Fruit fly (Drosophila melanogaster) whole organism, embryonic: ENCODE measurements around the gene Iris.

Experiments
- Ada2b ChIP-seq: fragments of 200-800 bp; sonication (Bioruptor generic); IDR thresholded peaks from 2 replicates; pipeline ENCODE4 v1.3.6; 2022; ENCODE audit warnings: missing biosample characterization, missing genetic modification characterization
- Atf6 ChIP-seq: fragments of 200-800 bp; sonication (Bioruptor generic); IDR thresholded peaks from 2 replicates; pipeline ENCODE4 v1.3.6; 2022; ENCODE audit warnings: missing biosample characterization, missing genetic modification characterization
- CG10209 ChIP-seq: fragments of 200-800 bp; sonication (Bioruptor generic); optimal IDR thresholded peaks from 3 replicates; lab custom pipeline; 2017; ENCODE audit warnings: missing biosample characterization, mild to moderate bottlenecking, missing genetic modification characterization, missing genetic modification reagents
- CG1024 ChIP-seq: fragments of 200-800 bp; sonication (Bioruptor generic); IDR thresholded peaks from 2 replicates; pipeline ENCODE4 v1.3.6; 2022; ENCODE audit warnings: missing biosample characterization, missing genetic modification characterization
- CG10543 ChIP-seq: fragments of 200-800 bp; sonication (Bioruptor generic); optimal IDR thresholded peaks from 3 replicates; lab custom pipeline; 2017; ENCODE audit warnings: missing biosample characterization, mild to moderate bottlenecking, missing genetic modification characterization, moderate library complexity
- CG11456 ChIP-seq: fragments of 200-800 bp; sonication (Bioruptor generic); IDR thresholded peaks from 3 replicates; pipeline ENCODE4 v1.3.6; 2022; ENCODE audit warnings: missing biosample characterization, missing genetic modification characterization
- CG12236 ChIP-seq: fragments of 200-800 bp; sonication (Bioruptor generic); optimal IDR thresholded peaks from 2 replicates; lab custom pipeline; 2016; ENCODE audit warnings: missing biosample characterization, missing genetic modification characterization
- CG12659 ChIP-seq: fragments of 200-800 bp; sonication (Bioruptor generic); optimal IDR thresholded peaks from 3 replicates; lab custom pipeline; 2017; ENCODE audit warnings: mild to moderate bottlenecking, missing biosample characterization, missing genetic modification reagents, missing genetic modification characterization
- CG15011 ChIP-seq: fragments of 200-800 bp; sonication (Bioruptor generic); optimal IDR thresholded peaks from 3 replicates; lab custom pipeline; 2018; ENCODE audit warnings: missing biosample characterization, mild to moderate bottlenecking, missing genetic modification characterization
- CG15479 ChIP-seq: fragments of 200-800 bp; sonication (Bioruptor generic); optimal IDR thresholded peaks from 3 replicates; lab custom pipeline; 2019; ENCODE audit warnings: missing biosample characterization, mild to moderate bottlenecking, missing genetic modification characterization, moderate library complexity
- CG16813 ChIP-seq: fragments of 200-800 bp; sonication (Bioruptor generic); IDR thresholded peaks from 3 replicates; pipeline ENCODE4 v1.3.6; 2022; ENCODE audit warnings: missing biosample characterization, missing genetic modification characterization; ENCODE audit not compliant: partially characterized antibody
- CG1832 ChIP-seq: fragments of 200-800 bp; sonication (Bioruptor generic); optimal IDR thresholded peaks from 2 replicates; lab custom pipeline; 2017; ENCODE audit warnings: missing biosample characterization, mild to moderate bottlenecking, missing genetic modification characterization, inconsistent platforms
- CG18599 ChIP-seq: fragments of 200-800 bp; sonication (Bioruptor generic); optimal IDR thresholded peaks from 3 replicates; lab custom pipeline; 2017; ENCODE audit warnings: missing biosample characterization, missing genetic modification characterization, mild to moderate bottlenecking, moderate library complexity, missing genetic modification reagents
- CG18764 ChIP-seq: fragments of 200-800 bp; sonication (Bioruptor generic); optimal IDR thresholded peaks from 3 replicates; lab custom pipeline; 2016; ENCODE audit warnings: missing biosample characterization, missing genetic modification characterization
- CG3065 ChIP-seq: fragments of 200-800 bp; sonication (Bioruptor generic); optimal IDR thresholded peaks from 2 replicates; lab custom pipeline; 2016; ENCODE audit warnings: missing biosample characterization, missing genetic modification characterization
- CG8359 ChIP-seq: fragments of 200-800 bp; sonication (Bioruptor generic); optimal IDR thresholded peaks from 2 replicates; lab custom pipeline; 2017; ENCODE audit warnings: missing biosample characterization, mild to moderate bottlenecking, missing genetic modification characterization, borderline replicate concordance
- CG8924 ChIP-seq: fragments of 200-800 bp; optimal IDR thresholded peaks from 3 replicates; lab custom pipeline; 2019; ENCODE audit warnings: missing biosample characterization, mild to moderate bottlenecking, missing genetic modification characterization, moderate library complexity
- CG8944 ChIP-seq: fragments of 200-800 bp; sonication (Bioruptor generic); optimal IDR thresholded peaks from 3 replicates; lab custom pipeline; 2016; ENCODE audit warnings: missing biosample characterization, missing genetic modification characterization
- CG9437 ChIP-seq: fragments of 200-800 bp; sonication (Bioruptor generic); optimal IDR thresholded peaks from 2 replicates; lab custom pipeline; 2018; ENCODE audit warnings: missing biosample characterization, mild to moderate bottlenecking, missing genetic modification characterization
- CG9609 ChIP-seq: fragments of 200-800 bp; sonication (Bioruptor generic); optimal IDR thresholded peaks from 3 replicates; lab custom pipeline; 2016; ENCODE audit warnings: missing biosample characterization, missing genetic modification characterization
- CG9932 ChIP-seq: fragments of 200-800 bp; sonication (Bioruptor generic); IDR thresholded peaks from 2 replicates; pipeline ENCODE4 v1.3.6; 2022; ENCODE audit warnings: missing biosample characterization, missing genetic modification characterization
- D19A ChIP-seq: fragments of 200-800 bp; optimal IDR thresholded peaks from 3 replicates; lab custom pipeline; 2019; ENCODE audit warnings: missing biosample characterization, mild to moderate bottlenecking, missing genetic modification characterization, moderate library complexity
- Dbx ChIP-seq: fragments of 200-800 bp; sonication (Bioruptor generic); IDR thresholded peaks from 3 replicates; pipeline ENCODE4 v1.3.6; 2022; ENCODE audit warnings: missing biosample characterization, missing genetic modification characterization
- Dref ChIP-seq: fragments of 200-800 bp; sonication (Bioruptor generic); IDR thresholded peaks from 2 replicates; pipeline ENCODE4 v1.3.6; 2022; ENCODE audit warnings: missing biosample characterization, missing genetic modification characterization
- ERR ChIP-seq: fragments of 200-800 bp; sonication (Bioruptor generic); optimal IDR thresholded peaks from 2 replicates; lab custom pipeline; 2016; ENCODE audit warnings: missing biosample characterization, missing genetic modification characterization
- Fer3 ChIP-seq: fragments of 200-800 bp; sonication (Bioruptor generic); optimal IDR thresholded peaks from 2 replicates; lab custom pipeline; 2018; ENCODE audit warnings: missing biosample characterization, mild to moderate bottlenecking, missing genetic modification characterization, moderate library complexity
- Gsc ChIP-seq: fragments of 200-800 bp; sonication (Bioruptor generic); IDR thresholded peaks from 2 replicates; pipeline ENCODE4 v1.3.6; 2022; ENCODE audit warnings: missing biosample characterization, missing genetic modification characterization
- Hr51 ChIP-seq, 2 experiments: fragments of 200-800 bp; sonication (Bioruptor generic); optimal IDR thresholded peaks; 2 replicates in 1 of 2; 3 replicates in 1 of 2; lab custom pipeline; 2016 to 2018; ENCODE audit warnings: missing biosample characterization in 2 of 2, missing genetic modification characterization in 2 of 2, mild to moderate bottlenecking in 1 of 2, moderate library complexity in 1 of 2
- MBD-R2 ChIP-seq: fragments of 200-800 bp; sonication (Bioruptor generic); IDR thresholded peaks from 2 replicates; pipeline ENCODE4 v1.3.6; 2022; ENCODE audit warnings: missing biosample characterization, missing genetic modification characterization
- Rfx ChIP-seq: fragments of 200-800 bp; sonication (Bioruptor generic); IDR thresholded peaks from 2 replicates; pipeline ENCODE4 v1.3.6; 2022; ENCODE audit warnings: missing biosample characterization, missing genetic modification characterization
- Sin3A ChIP-seq: fragments of >200 bp; optimal IDR thresholded peaks from 2 replicates; lab custom pipeline; 2018
- Six4 ChIP-seq: fragments of 200-800 bp; sonication (Bioruptor generic); optimal IDR thresholded peaks from 2 replicates; lab custom pipeline; 2016; ENCODE audit warnings: missing biosample characterization, missing genetic modification characterization
- YL-1 ChIP-seq: fragments of 200-800 bp; sonication (Bioruptor generic); optimal IDR thresholded peaks from 3 replicates; lab custom pipeline; 2017; ENCODE audit warnings: missing biosample characterization, mild to moderate bottlenecking, missing genetic modification characterization
- bab2 ChIP-seq: fragments of 200-800 bp; sonication (Bioruptor generic); optimal IDR thresholded peaks from 2 replicates; lab custom pipeline; 2016; ENCODE audit warnings: missing biosample characterization, missing genetic modification characterization
- dysf ChIP-seq: fragments of 200-800 bp; sonication (Bioruptor generic); IDR thresholded peaks from 3 replicates; pipeline ENCODE4 v1.3.6; 2022; ENCODE audit warnings: missing biosample characterization, missing genetic modification characterization
- esg ChIP-seq: fragments of 200-800 bp; sonication (Bioruptor generic); conservative IDR thresholded peaks from 2 replicates; pipeline ENCODE4 v1.3.6; 2022; ENCODE audit warnings: missing biosample characterization, missing genetic modification characterization
- fd3F ChIP-seq: fragments of 200-800 bp; sonication (Bioruptor generic); optimal IDR thresholded peaks from 2 replicates; lab custom pipeline; 2018; ENCODE audit warnings: missing biosample characterization, mild to moderate bottlenecking, missing genetic modification characterization, moderate library complexity
- gcm2 ChIP-seq: fragments of 200-800 bp; sonication (Bioruptor generic); optimal IDR thresholded peaks from 2 replicates; lab custom pipeline; 2016; ENCODE audit warnings: missing biosample characterization, missing genetic modification characterization
- grau ChIP-seq: fragments of 200-800 bp; optimal IDR thresholded peaks from 3 replicates; lab custom pipeline; 2019; ENCODE audit warnings: missing biosample characterization, mild to moderate bottlenecking, missing genetic modification characterization, moderate library complexity
- jing ChIP-seq: fragments of 200-800 bp; sonication (Bioruptor generic); optimal IDR thresholded peaks from 2 replicates; lab custom pipeline; 2018; ENCODE audit warnings: missing biosample characterization, mild to moderate bottlenecking, missing genetic modification characterization
- pb ChIP-seq: fragments of 200-800 bp; sonication (Bioruptor generic); optimal IDR thresholded peaks from 3 replicates; lab custom pipeline; 2016; ENCODE audit warnings: missing biosample characterization, missing genetic modification characterization
- ro ChIP-seq: fragments of 200-800 bp; sonication (Bioruptor generic); IDR thresholded peaks from 2 replicates; pipeline ENCODE4 v1.3.6; 2022; ENCODE audit warnings: missing biosample characterization, missing genetic modification characterization
- sna ChIP-seq: fragments of 200-800 bp; sonication (Bioruptor generic); IDR thresholded peaks from 2 replicates; pipeline ENCODE4 v1.3.6; 2022; ENCODE audit warnings: missing biosample characterization, missing genetic modification characterization; ENCODE audit not compliant: partially characterized antibody
- unc-4 ChIP-seq: fragments of 200-800 bp; sonication (Bioruptor generic); IDR thresholded peaks from 2 replicates; pipeline ENCODE4 v1.3.6; 2022; ENCODE audit warnings: missing biosample characterization, missing genetic modification characterization; ENCODE audit not compliant: partially characterized antibody
- vnd ChIP-seq: fragments of 200-800 bp; sonication (Bioruptor generic); IDR thresholded peaks from 3 replicates; pipeline ENCODE4 v1.3.6; 2022; ENCODE audit warnings: missing biosample characterization, missing genetic modification characterization; ENCODE audit not compliant: partially characterized antibody
- wor ChIP-seq: fragments of 200-800 bp; sonication (Bioruptor generic); IDR thresholded peaks from 2 replicates; pipeline ENCODE4 v1.3.6; 2022; ENCODE audit warnings: missing biosample characterization, missing genetic modification characterization
- zfh2 ChIP-seq: fragments of 200-800 bp; sonication (Bioruptor generic); optimal IDR thresholded peaks from 2 replicates; lab custom pipeline; 2016; ENCODE audit warnings: missing biosample characterization, missing genetic modification characterization

The Iris gene

dm6 chr2L:1135495-1135894 is 1.6 kb upstream of the Iris start (continued):
- TF ChIP-seq jing (GFP tag; lab: Kevin White, UChicago), result no peak
- no peak for TF ChIP-seq wor (GFP tag; lab: Robert Waterston, UW)
- no peak for TF ChIP-seq CG1832
- no peak for TF ChIP-seq CG15011 (GFP tag; lab: Kevin White, UChicago)
- TF ChIP-seq CG10209 (GFP tag; lab: Kevin White, UChicago), result peak; percentile 31
- TF ChIP-seq CG8924 (tag; lab: Kevin White, UChicago), result peak; percentile 44
- TF ChIP-seq Atf6 (GFP tag; lab: Robert Waterston, UW), result no peak
- no peak for TF ChIP-seq zfh2 (GFP tag; lab: Kevin White, UChicago)
- no peak for TF ChIP-seq Fer3 (tag; lab: Kevin White, UChicago)
- TF ChIP-seq pb (GFP tag; lab: Kevin White, UChicago), result no peak
- TF ChIP-seq Gsc (GFP tag; lab: Robert Waterston, UW), result no peak
- no peak for TF ChIP-seq Sin3A

dm6 chr2L:1128932-1129887 is 4.7 kb downstream of the Iris start, which contains the start of the genes Pino and TBC1D23:
TSS of gene Pino (minus strand) at chr2L:1128953.
TSS of gene TBC1D23 (plus strand) at chr2L:1129316.
- peak; percentile 59 for TF ChIP-seq Fer3 (tag; lab: Kevin White, UChicago)
- peak; percentile 39 for TF ChIP-seq Six4 (GFP tag; lab: Kevin White, UChicago)
- TF ChIP-seq gcm2 (GFP tag; lab: Kevin White, UChicago), result no peak
- 0 out of 2 replicates have a peak, but pooled peaks have one; percentile 34 for TF ChIP-seq CG1024 (GFP tag; lab: Robert Waterston, UW)
- no peak for TF ChIP-seq CG8359
- TF ChIP-seq unc-4, result peak; percentile 67
- peak; percentile 56 for TF ChIP-seq D19A
- TF ChIP-seq CG16813 (GFP tag; lab: Robert Waterston, UW), result peak; percentile 73; the same call in 2 of the 3 replicates
- TF ChIP-seq Dbx (GFP tag; lab: Robert Waterston, UW), result peak; percentile 84
- TF ChIP-seq CG8944 (GFP tag; lab: Kevin White, UChicago), result peak; percentile 14
- TF ChIP-seq Hr51 (GFP tag; optimal IDR thresholded peaks at IDR 0.05; lab: Kevin White, UChicago), result peak; percentile 54 to 75
- TF ChIP-seq bab2, result peak; percentile 62
- TF ChIP-seq CG9932 (GFP tag; lab: Robert Waterston, UW), result peak; percentile 87
- TF ChIP-seq YL-1 (GFP tag; lab: Kevin White, UChicago), result peak; percentile 25
- peak; percentile 35; the same call in 1 of the 2 replicates for TF ChIP-seq Ada2b (GFP tag; lab: Robert Waterston, UW)
- peak; percentile 80 for TF ChIP-seq grau (tag; lab: Kevin White, UChicago)
- peak; percentile 34; the same call in 1 of the 2 replicates for TF ChIP-seq sna (GFP tag; lab: Robert Waterston, UW)
- TF ChIP-seq Dref (GFP tag; lab: Robert Waterston, UW), result peak; percentile 68
- TF ChIP-seq CG3065 (GFP tag; lab: Kevin White, UChicago), result peak; percentile 5
- TF ChIP-seq CG18764, result peak; percentile 52
- TF ChIP-seq CG12236 (GFP tag; lab: Kevin White, UChicago), result no peak
- TF ChIP-seq esg (GFP tag; lab: Robert Waterston, UW), result peak; percentile 48; the same call in 1 of the 2 replicates
- TF ChIP-seq vnd (GFP tag; lab: Robert Waterston, UW), result peak; percentile 64
- peak; percentile 67 for TF ChIP-seq CG18599
- peak; percentile 85 for TF ChIP-seq Rfx
- TF ChIP-seq CG10543, result peak; percentile 75
- TF ChIP-seq CG12659 (GFP tag; lab: Kevin White, UChicago), result peak; percentile 76
- TF ChIP-seq MBD-R2 (GFP tag; lab: Robert Waterston, UW), result peak; percentile 26; the same call in 1 of the 2 replicates
- no peak for TF ChIP-seq CG15479 (GFP tag; lab: Kevin White, UChicago)
- no peak for TF ChIP-seq ERR (GFP tag; lab: Kevin White, UChicago)
- TF ChIP-seq CG9609 (GFP tag; lab: Kevin White, UChicago), result peak; percentile 16
- TF ChIP-seq CG9437 (GFP tag; lab: Kevin White, UChicago), result peak; percentile 100
- peak; percentile 79 for TF ChIP-seq dysf (GFP tag; lab: Robert Waterston, UW)
- TF ChIP-seq fd3F (GFP tag; lab: Kevin White, UChicago), result peak; percentile 47
- peak; percentile 35 for TF ChIP-seq ro
- TF ChIP-seq CG11456 (GFP tag; lab: Robert Waterston, UW), result peak; percentile 75; the same call in 2 of the 3 replicates
